ENCODE assay signal across 3 worm cellular contexts in the genomic region with DNA sequence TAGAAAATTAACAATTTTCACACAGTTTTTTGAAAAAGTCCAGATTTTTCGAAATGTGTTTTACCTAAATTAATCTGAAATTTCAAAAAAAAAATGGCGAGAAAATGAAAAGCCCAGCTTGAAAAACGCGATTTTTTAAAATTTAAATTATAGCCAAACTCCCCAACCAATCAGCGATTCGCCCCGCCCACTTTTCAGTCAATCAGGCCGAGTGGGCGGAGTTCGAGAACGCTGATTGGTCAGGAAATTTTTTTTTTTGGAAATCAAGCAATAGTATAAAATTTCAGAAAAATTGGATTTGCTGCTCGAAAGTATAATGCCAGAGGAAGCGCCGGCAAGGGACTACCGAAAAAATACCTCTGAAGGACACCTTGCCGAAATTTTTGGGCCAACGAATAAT.
TF ChIP-seq lines count a peak whose summit lies in the region.

No protein-coding gene starts in this region.

TF ChIP-seq in whole organism, L3 larva, 47 proteins besides CTCF, POLR2A, EP300 and RAD21:
- TF ChIP-seq R02D3.7 (tag; optimal IDR thresholded peaks at IDR 0.05; lab: Kevin White, UChicago): no peak
- no peak for TF ChIP-seq mml-1 (tag; optimal IDR thresholded peaks at IDR 0.05; lab: Kevin White, UChicago)
- peak; percentile 98 for TF ChIP-seq nfya-1 (tag; optimal IDR thresholded peaks at IDR 0.05; lab: Kevin White, UChicago; ENCODE audit: insufficient read depth)

TF ChIP-seq in whole organism, late embryonic, 69 proteins besides CTCF, POLR2A, EP300 and RAD21:
- no peak for TF ChIP-seq rnt-1 (tag; optimal IDR thresholded peaks at IDR 0.05; lab: Kevin White, UChicago)
- TF ChIP-seq nfya-1 (tag; optimal IDR thresholded peaks at IDR 0.05; lab: Kevin White, UChicago): peak; percentile 98

TF ChIP-seq in whole organism, young adult, 124 proteins besides CTCF, POLR2A, EP300 and RAD21:
- TF ChIP-seq nfyb-1 (GFP tag; IDR thresholded peaks at IDR 0.05; lab: Robert Waterston, UW): peak; percentile 69; the same call in 1 of the 2 replicates
- TF ChIP-seq tlf-1 (GFP tag; optimal IDR thresholded peaks at IDR 0.05; lab: Kevin White, UChicago): no peak
